Worm (Caenorhabditis elegans): Measurements from ENCODE around the gene D1053.3.

DNA sequence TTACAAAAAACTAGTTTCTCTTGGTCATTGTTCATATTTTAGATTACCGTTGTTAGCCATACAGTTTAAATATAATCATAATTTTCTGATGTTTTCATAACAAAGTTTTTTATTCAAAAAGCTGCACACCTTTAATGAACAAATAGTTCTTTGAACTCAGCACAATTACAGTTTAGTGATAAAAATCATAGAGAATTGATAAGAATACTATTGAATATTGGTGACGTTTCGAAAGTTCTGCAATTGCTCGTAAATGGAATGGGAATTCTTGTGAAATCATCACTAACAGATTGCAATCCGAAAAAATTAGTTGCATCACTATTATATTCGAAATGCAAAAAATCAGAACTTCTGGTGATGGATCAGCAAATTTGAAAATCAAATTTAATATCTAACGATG lies 2.8 kb downstream of the D1053.3 start:
- TF ChIP-seq mml-1 (tag; optimal IDR thresholded peaks at IDR 0.05) (no peak), lsy-12 (tag; optimal IDR thresholded peaks at IDR 0.05) (no peak), fkh-10 (GFP tag; optimal IDR thresholded peaks at IDR 0.05) (no peak), fkh-2 (tag; optimal IDR thresholded peaks at IDR 0.05) (no peak), ceh-82 (tag; optimal IDR thresholded peaks at IDR 0.05) (no peak), ztf-11 (tag; optimal IDR thresholded peaks at IDR 0.05) (no peak), lin-39 (tag; optimal IDR thresholded peaks at IDR 0.05) (no peak)

Measured in whole organism, L3 larva.